Worm (Caenorhabditis elegans): Measurements from ENCODE around the gene M04G7.5.

DNA sequence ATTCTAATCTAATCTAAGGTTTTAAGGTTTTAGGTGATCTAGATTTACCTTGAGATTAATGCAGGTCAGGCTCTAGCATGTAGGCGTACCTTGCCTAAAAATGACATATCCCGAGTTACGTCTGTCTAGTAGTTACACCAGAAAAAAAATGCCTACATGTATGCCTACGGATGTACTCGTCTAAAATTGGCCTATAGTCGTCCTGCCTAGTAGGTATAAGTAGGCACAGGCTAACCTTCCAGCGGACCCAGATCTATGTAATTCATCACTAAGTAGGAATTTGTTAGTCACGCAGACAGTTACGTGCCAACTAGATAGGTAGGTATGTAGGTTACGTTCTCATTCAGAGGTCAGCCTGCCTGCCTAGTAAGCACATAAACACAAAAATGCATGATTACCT is 12.4 kb downstream of the M04G7.5 start:
- TF ChIP-seq flt-1 (GFP tag; IDR thresholded peaks at IDR 0.05) (no peak), ama-1 (optimal IDR thresholded peaks at IDR 0.05) (no peak), ets-7 (tag; optimal IDR thresholded peaks at IDR 0.05) (no peak), tra-4 (tag; optimal IDR thresholded peaks at IDR 0.05) (no peak), B0310.2 (tag; optimal IDR thresholded peaks at IDR 0.05) (no peak)
